Fruit fly (Drosophila melanogaster): ENCODE measurements around the gene RnrL.

- TF ChIP-seq Sin3A (optimal IDR thresholded peaks at IDR 0.05) (no peak), Myc (optimal IDR thresholded peaks at IDR 0.05) (no peak), h (optimal IDR thresholded peaks at IDR 0.05) (no peak), insv (optimal IDR thresholded peaks at IDR 0.05) (no peak)
Observed at dm6 chr2L:10299077-10299809, 28.5 kb downstream of the RnrL start.
